Fruit fly (Drosophila melanogaster) whole organism, embryonic: ENCODE data around the gene CG13144.

Source experiments
- Abd-B ChIP-seq: fragments of 200-800 bp; sonication (Bioruptor generic); optimal IDR thresholded peaks from 2 replicates; lab custom pipeline; 2018; ENCODE audit warnings: missing biosample characterization, mild to moderate bottlenecking, missing genetic modification characterization, moderate library complexity
- CG10565 ChIP-seq: fragments of 200-800 bp; sonication (Bioruptor generic); optimal IDR thresholded peaks from 3 replicates; lab custom pipeline; 2016; ENCODE audit warnings: missing biosample characterization, mild to moderate bottlenecking, missing genetic modification characterization
- CG12071 ChIP-seq: fragments of 200-800 bp; sonication (Bioruptor generic); optimal IDR thresholded peaks from 3 replicates; lab custom pipeline; 2018; ENCODE audit warnings: missing biosample characterization, mild to moderate bottlenecking, missing genetic modification characterization
- CG12299 ChIP-seq: fragments of 200-800 bp; sonication (Bioruptor generic); optimal IDR thresholded peaks from 2 replicates; lab custom pipeline; 2018; ENCODE audit warnings: missing biosample characterization, mild to moderate bottlenecking, missing genetic modification characterization
- CG13123 ChIP-seq: fragments of 200-800 bp; sonication (Bioruptor generic); optimal IDR thresholded peaks from 2 replicates; lab custom pipeline; 2016; ENCODE audit warnings: missing biosample characterization, missing genetic modification characterization
- CG13296 ChIP-seq: fragments of 200-800 bp; sonication (Bioruptor generic); optimal IDR thresholded peaks from 3 replicates; lab custom pipeline; 2018; ENCODE audit warnings: missing biosample characterization, mild to moderate bottlenecking, missing genetic modification characterization
- CG15269 ChIP-seq: fragments of 200-800 bp; sonication (Bioruptor generic); optimal IDR thresholded peaks from 2 replicates; lab custom pipeline; 2018; ENCODE audit warnings: missing biosample characterization, mild to moderate bottlenecking, missing genetic modification characterization, moderate library complexity
- CG15696 ChIP-seq: fragments of 200-800 bp; sonication (Bioruptor generic); optimal IDR thresholded peaks from 2 replicates; lab custom pipeline; 2019; ENCODE audit warnings: missing biosample characterization, mild to moderate bottlenecking, missing genetic modification characterization, moderate library complexity
- CG1647 ChIP-seq: fragments of 200-800 bp; sonication (Bioruptor generic); optimal IDR thresholded peaks from 3 replicates; lab custom pipeline; 2016; ENCODE audit warnings: missing biosample characterization, missing genetic modification characterization
- CG16779 ChIP-seq: fragments of 200-800 bp; sonication (Bioruptor generic); IDR thresholded peaks from 2 replicates; pipeline ENCODE4 v1.3.6; 2022; ENCODE audit warnings: missing biosample characterization, missing genetic modification characterization
- CG17328 ChIP-seq: fragments of 200-800 bp; sonication (Bioruptor generic); IDR thresholded peaks from 2 replicates; pipeline ENCODE4 v1.3.6; 2022; ENCODE audit warnings: missing biosample characterization, missing genetic modification characterization
- CG17568 ChIP-seq: fragments of 200-800 bp; sonication (Bioruptor generic); optimal IDR thresholded peaks from 2 replicates; lab custom pipeline; 2018; ENCODE audit warnings: missing biosample characterization, mild to moderate bottlenecking, missing genetic modification characterization, moderate library complexity
- CG18476 ChIP-seq: fragments of 200-800 bp; sonication (Bioruptor generic); optimal IDR thresholded peaks from 2 replicates; lab custom pipeline; 2016; ENCODE audit warnings: missing biosample characterization, mild to moderate bottlenecking, missing genetic modification characterization
- CG18619 ChIP-seq: fragments of 200-800 bp; sonication (Bioruptor generic); optimal IDR thresholded peaks from 3 replicates; lab custom pipeline; 2017; ENCODE audit warnings: missing biosample characterization, mild to moderate bottlenecking, missing genetic modification characterization
- CG30403 ChIP-seq: fragments of 200-800 bp; sonication (Bioruptor generic); optimal IDR thresholded peaks from 3 replicates; lab custom pipeline; 2016; ENCODE audit warnings: missing biosample characterization, missing genetic modification characterization
- CG3065 ChIP-seq: fragments of 200-800 bp; sonication (Bioruptor generic); optimal IDR thresholded peaks from 2 replicates; lab custom pipeline; 2016; ENCODE audit warnings: missing biosample characterization, missing genetic modification characterization
- CG31441 ChIP-seq: fragments of 200-800 bp; sonication (Bioruptor generic); IDR thresholded peaks from 2 replicates; pipeline ENCODE4 v1.3.6; 2022; ENCODE audit warnings: missing biosample characterization, missing genetic modification characterization
- CG32767 ChIP-seq: fragments of 200-800 bp; sonication (Bioruptor generic); IDR thresholded peaks from 2 replicates; pipeline ENCODE4 v1.3.6; 2022; ENCODE audit warnings: missing biosample characterization, missing genetic modification characterization
- CG4707 ChIP-seq: fragments of 200-800 bp; sonication (Bioruptor generic); optimal IDR thresholded peaks from 2 replicates; lab custom pipeline; 2018; ENCODE audit warnings: missing biosample characterization, mild to moderate bottlenecking, missing genetic modification characterization, moderate library complexity
- CG5953 ChIP-seq: fragments of 200-800 bp; sonication (Bioruptor generic); IDR thresholded peaks from 2 replicates; pipeline ENCODE4 v1.3.6; 2022; ENCODE audit warnings: missing biosample characterization, missing genetic modification characterization
- CG6854 ChIP-seq: fragments of 200-800 bp; sonication (Bioruptor generic); optimal IDR thresholded peaks from 3 replicates; lab custom pipeline; 2017; ENCODE audit warnings: missing biosample characterization, mild to moderate bottlenecking, missing genetic modification characterization
- CG7963 ChIP-seq: fragments of 200-800 bp; sonication (Bioruptor generic); IDR thresholded peaks from 3 replicates; pipeline ENCODE4 v1.3.6; 2022; ENCODE audit warnings: missing biosample characterization, missing genetic modification characterization; ENCODE audit not compliant: partially characterized antibody
- CG8388 ChIP-seq: fragments of 200-800 bp; sonication (Bioruptor generic); optimal IDR thresholded peaks from 2 replicates; lab custom pipeline; 2019; ENCODE audit warnings: missing biosample characterization, mild to moderate bottlenecking, missing genetic modification characterization, moderate library complexity
- Camta ChIP-seq: fragments of 200-800 bp; sonication (Bioruptor generic); optimal IDR thresholded peaks from 2 replicates; lab custom pipeline; 2016; ENCODE audit warnings: missing biosample characterization, missing genetic modification characterization
- E2f2 ChIP-seq: fragments of 200-800 bp; sonication (Bioruptor generic); IDR thresholded peaks from 2 replicates; pipeline ENCODE4 v1.3.6; 2022; ENCODE audit warnings: missing biosample characterization, missing genetic modification characterization
- Ets97D ChIP-seq: fragments of 200-800 bp; sonication (Bioruptor generic); optimal IDR thresholded peaks from 3 replicates; lab custom pipeline; 2016; ENCODE audit warnings: missing biosample characterization, missing genetic modification characterization
- Fer3 ChIP-seq: fragments of 200-800 bp; sonication (Bioruptor generic); optimal IDR thresholded peaks from 2 replicates; lab custom pipeline; 2018; ENCODE audit warnings: missing biosample characterization, mild to moderate bottlenecking, missing genetic modification characterization, moderate library complexity
- Lhr ChIP-seq: fragments of 200-800 bp; sonication (Bioruptor generic); optimal IDR thresholded peaks from 3 replicates; lab custom pipeline; 2017; ENCODE audit warnings: mild to moderate bottlenecking, missing biosample characterization, missing genetic modification reagents, missing genetic modification characterization
- Opbp ChIP-seq: fragments of 200-800 bp; sonication (Bioruptor generic); IDR thresholded peaks from 3 replicates; pipeline ENCODE4 v1.3.6; 2022; ENCODE audit warnings: missing biosample characterization, missing genetic modification characterization; ENCODE audit not compliant: partially characterized antibody
- Poxn ChIP-seq: fragments of 200-800 bp; sonication (Bioruptor generic); IDR thresholded peaks from 2 replicates; pipeline ENCODE4 v1.3.6; 2022; ENCODE audit warnings: missing biosample characterization, missing genetic modification characterization
- YL-1 ChIP-seq: fragments of 200-800 bp; sonication (Bioruptor generic); optimal IDR thresholded peaks from 3 replicates; lab custom pipeline; 2017; ENCODE audit warnings: missing biosample characterization, mild to moderate bottlenecking, missing genetic modification characterization
- abd-A ChIP-seq: fragments of 200-800 bp; sonication (Bioruptor generic); optimal IDR thresholded peaks from 3 replicates; lab custom pipeline; 2019; ENCODE audit warnings: missing biosample characterization, mild to moderate bottlenecking, missing genetic modification characterization, moderate library complexity
- bab2 ChIP-seq: fragments of 200-800 bp; sonication (Bioruptor generic); optimal IDR thresholded peaks from 2 replicates; lab custom pipeline; 2016; ENCODE audit warnings: missing biosample characterization, missing genetic modification characterization
- bcd ChIP-seq: fragments of 200-800 bp; sonication (Bioruptor generic); optimal IDR thresholded peaks from 2 replicates; lab custom pipeline; 2017; ENCODE audit warnings: missing biosample characterization, mild to moderate bottlenecking, missing genetic modification characterization
- da ChIP-seq: fragments of 200-800 bp; sonication (Bioruptor generic); optimal IDR thresholded peaks from 2 replicates; lab custom pipeline; 2016; ENCODE audit warnings: missing biosample characterization, missing genetic modification characterization
- eve ChIP-seq, 2 experiments: fragments of >200 bp; optimal IDR thresholded peaks; 2 replicates each; lab custom pipeline; 2017; ENCODE audit warnings: missing biosample characterization in 2 of 2, missing genetic modification characterization in 2 of 2
- ewg ChIP-seq: fragments of 200-800 bp; sonication (Bioruptor generic); optimal IDR thresholded peaks from 3 replicates; lab custom pipeline; 2017; ENCODE audit warnings: mild to moderate bottlenecking, missing biosample characterization, missing genetic modification reagents, missing genetic modification characterization
- ftz-f1 ChIP-seq: fragments of 200-800 bp; sonication (Bioruptor generic); optimal IDR thresholded peaks from 2 replicates; lab custom pipeline; 2016; ENCODE audit warnings: missing biosample characterization, missing genetic modification characterization
- grn ChIP-seq: fragments of 200-800 bp; sonication (Bioruptor generic); optimal IDR thresholded peaks from 3 replicates; lab custom pipeline; 2017; ENCODE audit warnings: missing biosample characterization, missing genetic modification characterization
- jigr1 ChIP-seq: fragments of 200-800 bp; sonication (Bioruptor generic); IDR thresholded peaks from 3 replicates; pipeline ENCODE4 v1.3.6; 2022; ENCODE audit warnings: missing biosample characterization, missing genetic modification characterization
- mld ChIP-seq: fragments of 200-800 bp; sonication (Bioruptor generic); IDR thresholded peaks from 3 replicates; pipeline ENCODE4 v1.3.6; 2022; ENCODE audit warnings: missing biosample characterization, missing genetic modification characterization; ENCODE audit not compliant: partially characterized antibody
- p53 ChIP-seq: fragments of 200-800 bp; sonication (Bioruptor generic); optimal IDR thresholded peaks from 2 replicates; lab custom pipeline; 2016; ENCODE audit warnings: missing biosample characterization, missing genetic modification characterization
- repo ChIP-seq: fragments of 200-800 bp; sonication (Bioruptor generic); optimal IDR thresholded peaks from 2 replicates; lab custom pipeline; 2016; ENCODE audit warnings: missing biosample characterization, missing genetic modification characterization
- rib ChIP-seq: fragments of 200-800 bp; sonication (Bioruptor generic); IDR thresholded peaks from 2 replicates; pipeline ENCODE4 v1.3.6; 2022; ENCODE audit warnings: missing biosample characterization, missing genetic modification characterization
- salm ChIP-seq: fragments of 200-800 bp; sonication (Bioruptor generic); optimal IDR thresholded peaks from 2 replicates; lab custom pipeline; 2018; ENCODE audit warnings: missing biosample characterization, mild to moderate bottlenecking, missing genetic modification characterization
- slp2 ChIP-seq: fragments of 200-800 bp; sonication (Bioruptor generic); optimal IDR thresholded peaks from 2 replicates; lab custom pipeline; 2016; ENCODE audit warnings: missing biosample characterization, missing genetic modification characterization
- tap ChIP-seq: fragments of 200-800 bp; optimal IDR thresholded peaks from 3 replicates; lab custom pipeline; 2019; ENCODE audit warnings: missing biosample characterization, mild to moderate bottlenecking, missing genetic modification characterization, moderate library complexity
- toy ChIP-seq: fragments of 200-800 bp; sonication (Bioruptor generic); IDR thresholded peaks from 2 replicates; pipeline ENCODE4 v1.3.6; 2022; ENCODE audit warnings: missing biosample characterization, missing genetic modification characterization
- unc-4 ChIP-seq: fragments of 200-800 bp; sonication (Bioruptor generic); IDR thresholded peaks from 2 replicates; pipeline ENCODE4 v1.3.6; 2022; ENCODE audit warnings: missing biosample characterization, missing genetic modification characterization; ENCODE audit not compliant: partially characterized antibody
- zen2 ChIP-seq: fragments of 200-800 bp; sonication (Bioruptor generic); IDR thresholded peaks from 3 replicates; pipeline ENCODE4 v1.3.6; 2022; ENCODE audit warnings: missing biosample characterization, missing genetic modification characterization; ENCODE audit not compliant: partially characterized antibody

CG13144 gene

DNA sequence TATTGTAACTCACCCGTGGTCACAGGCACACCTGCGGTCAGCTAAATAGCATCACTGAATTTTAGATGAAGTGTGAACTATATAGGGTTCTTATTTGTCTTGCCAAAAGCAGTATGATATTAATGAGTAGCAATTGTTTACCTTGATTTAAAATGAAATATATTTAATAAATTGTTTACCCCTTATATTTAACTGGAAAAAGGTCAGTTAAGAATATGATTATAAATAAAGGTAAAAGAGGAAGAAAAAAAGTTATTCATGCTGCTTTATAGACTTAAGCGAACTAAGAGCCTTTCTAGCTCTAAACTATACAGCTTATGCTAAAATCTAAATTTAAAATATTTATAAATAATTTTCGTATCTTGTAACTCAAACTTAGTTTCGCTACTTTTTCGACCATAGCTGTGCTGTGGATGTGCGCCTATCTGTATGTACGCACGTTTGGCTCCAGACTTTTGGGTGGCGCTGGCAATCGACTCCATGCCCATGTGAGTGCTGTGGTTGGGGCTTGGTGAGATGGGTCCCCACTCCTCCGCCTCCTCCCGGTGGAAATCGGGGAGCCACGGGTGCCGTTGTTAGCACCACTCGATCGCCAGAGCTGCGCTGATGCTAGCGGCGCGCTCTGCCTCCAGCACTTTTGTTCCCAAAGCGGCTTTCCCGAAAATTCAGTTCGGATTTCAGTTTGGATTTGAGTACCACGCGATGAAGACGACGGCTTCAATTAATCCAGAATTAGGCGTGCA lies 49.0 kb downstream of the CG13144 start, which contains the start of gene loh (continued):
- TF ChIP-seq CG15269 (tag; lab: Kevin White, UChicago) = peak; percentile 43
- TF ChIP-seq Opbp (GFP tag; lab: Robert Waterston, UW) = no peak
- TF ChIP-seq ftz-f1 = no peak
- TF ChIP-seq CG4707 (GFP tag; lab: Kevin White, UChicago) = no peak
- no peak for TF ChIP-seq mld
- no peak for TF ChIP-seq bab2
- TF ChIP-seq CG12299 (tag; lab: Kevin White, UChicago) = peak; percentile 42
- TF ChIP-seq abd-A (tag; lab: Kevin White, UChicago) = no peak
- no peak for TF ChIP-seq slp2 (GFP tag; lab: Kevin White, UChicago)
- no peak for TF ChIP-seq rib (GFP tag; lab: Robert Waterston, UW)
- no peak for TF ChIP-seq CG32767 (GFP tag; lab: Robert Waterston, UW)
- TF ChIP-seq Ets97D (GFP tag; lab: Kevin White, UChicago) = no peak
- peak; percentile 10 for TF ChIP-seq CG15696
- peak; percentile 51 for TF ChIP-seq CG8388
- TF ChIP-seq salm (tag; lab: Kevin White, UChicago) = peak; percentile 46
- peak; percentile 50 for TF ChIP-seq ewg (GFP tag; lab: Kevin White, UChicago)
- TF ChIP-seq CG10565 (GFP tag; lab: Kevin White, UChicago) = no peak
- TF ChIP-seq CG5953 (GFP tag; lab: Robert Waterston, UW) = no peak
- TF ChIP-seq CG17328 (GFP tag; lab: Robert Waterston, UW) = no peak
- TF ChIP-seq zen2 = no peak
- peak; percentile 9 for TF ChIP-seq CG13296 (GFP tag; lab: Kevin White, UChicago)
- TF ChIP-seq CG31441 = peak; percentile 79
- no peak for TF ChIP-seq CG1647
- TF ChIP-seq jigr1 (GFP tag; lab: Robert Waterston, UW) = no peak
- no peak for TF ChIP-seq grn
- no peak for TF ChIP-seq CG3065 (GFP tag; lab: Kevin White, UChicago)
- TF ChIP-seq CG12071 (GFP tag; lab: Kevin White, UChicago) = no peak
- TF ChIP-seq eve (GFP tag; optimal IDR thresholded peaks at IDR 0.05; lab: Kevin White, UChicago) = peak in 1 of 2 experiments; percentile 84
- TF ChIP-seq da = no peak
- TF ChIP-seq YL-1 (GFP tag; lab: Kevin White, UChicago) = no peak
- TF ChIP-seq repo = no peak
- TF ChIP-seq CG18476 = peak; percentile 43
- TF ChIP-seq Camta (GFP tag; lab: Kevin White, UChicago) = no peak
- TF ChIP-seq unc-4 (GFP tag; lab: Robert Waterston, UW) = no peak
- TF ChIP-seq CG13123 (GFP tag; lab: Kevin White, UChicago) = no peak
- TF ChIP-seq Fer3 (tag; lab: Kevin White, UChicago) = no peak
- TF ChIP-seq CG6854 (GFP tag; lab: Kevin White, UChicago) = peak; percentile 48
- TF ChIP-seq Abd-B = no peak
- TF ChIP-seq CG7963 (GFP tag; lab: Robert Waterston, UW) = no peak
- TF ChIP-seq p53 (GFP tag; lab: Kevin White, UChicago) = no peak
- no peak for TF ChIP-seq tap (tag; lab: Kevin White, UChicago)
- peak; percentile 55 for TF ChIP-seq bcd
- no peak for TF ChIP-seq Poxn
- TF ChIP-seq CG17568 = no peak
- no peak for TF ChIP-seq toy (GFP tag; lab: Robert Waterston, UW)
- TF ChIP-seq CG16779 (GFP tag; lab: Robert Waterston, UW) = no peak
- TF ChIP-seq CG18619 (GFP tag; lab: Kevin White, UChicago) = peak; percentile 41
- peak; percentile 62 for TF ChIP-seq CG30403 (GFP tag; lab: Kevin White, UChicago)
- no peak for TF ChIP-seq Lhr
- peak; percentile 30; the same call in 1 of the 2 replicates for TF ChIP-seq E2f2 (GFP tag; lab: Robert Waterston, UW)
